Fruit fly (Drosophila melanogaster): Measurements from ENCODE around the gene to.

to gene

dm6 chr3R:25258628-25259240 is 18.8 kb downstream of the to start, which contains the start of gene CG11857 (continued):
- TF ChIP-seq CG11456 (GFP tag; IDR thresholded peaks at IDR 0.05): peak; percentile 99
- TF ChIP-seq CkIIα-i1 (GFP tag; IDR thresholded peaks at IDR 0.05): peak; percentile 90
- peak; percentile 98 for TF ChIP-seq CG7928 (GFP tag; optimal IDR thresholded peaks at IDR 0.05)
- peak; percentile 99 for TF ChIP-seq CG30403 (GFP tag; optimal IDR thresholded peaks at IDR 0.05)
- peak; percentile 99 for TF ChIP-seq CG11093 (GFP tag; IDR thresholded peaks at IDR 0.05)
- TF ChIP-seq CG10321 (GFP tag; IDR thresholded peaks at IDR 0.05): peak; percentile 83
- peak; percentile 98 for TF ChIP-seq CG2712 (tag; optimal IDR thresholded peaks at IDR 0.05)
- peak; percentile 100 for TF ChIP-seq Med (GFP tag)
- TF ChIP-seq CG2678 (tag; optimal IDR thresholded peaks at IDR 0.05): peak; percentile 98
- peak; percentile 89 for TF ChIP-seq exex (tag; optimal IDR thresholded peaks at IDR 0.05)
- TF ChIP-seq Dll (GFP tag; IDR thresholded peaks at IDR 0.05; ENCODE audit: partially characterized antibody): peak; percentile 100
- peak; percentile 94 for TF ChIP-seq emc (GFP tag; optimal IDR thresholded peaks at IDR 0.05)
- peak; percentile 97 for TF ChIP-seq CHES-1-like (GFP tag; optimal IDR thresholded peaks at IDR 0.05)
- peak; percentile 98 for TF ChIP-seq B-H1 (GFP tag; IDR thresholded peaks at IDR 0.05)
- peak; percentile 97 for TF ChIP-seq CG34376 (GFP tag; optimal IDR thresholded peaks at IDR 0.05)
- TF ChIP-seq HLH54F (GFP tag; optimal IDR thresholded peaks at IDR 0.05): peak; percentile 98
- peak; percentile 99 for TF ChIP-seq zfh2 (GFP tag; optimal IDR thresholded peaks at IDR 0.05)
- TF ChIP-seq CG6765 (GFP tag; optimal IDR thresholded peaks at IDR 0.05): peak; percentile 87
- peak; percentile 97 for TF ChIP-seq CG18599 (GFP tag; optimal IDR thresholded peaks at IDR 0.05)
- TF ChIP-seq CG3995 (GFP tag; optimal IDR thresholded peaks at IDR 0.05): peak; percentile 82
- peak; percentile 90 for TF ChIP-seq CG17912 (GFP tag; optimal IDR thresholded peaks at IDR 0.05)
- peak; percentile 98 for TF ChIP-seq CG1233 (GFP tag; optimal IDR thresholded peaks at IDR 0.05)
- peak; percentile 99 for TF ChIP-seq tin (GFP tag; optimal IDR thresholded peaks at IDR 0.05)
- TF ChIP-seq fd64A (GFP tag; optimal IDR thresholded peaks at IDR 0.05): peak; percentile 78
- TF ChIP-seq CG10431 (GFP tag; optimal IDR thresholded peaks at IDR 0.05): peak; percentile 82
- peak; percentile 93 for TF ChIP-seq Sox100B (GFP tag; optimal IDR thresholded peaks at IDR 0.05)
- peak; percentile 89 for TF ChIP-seq Myb (GFP tag; optimal IDR thresholded peaks at IDR 0.05)
- TF ChIP-seq slbo (GFP tag; IDR thresholded peaks at IDR 0.05): peak; percentile 100
- peak; percentile 80 for TF ChIP-seq CG15073 (GFP tag; optimal IDR thresholded peaks at IDR 0.05)
- peak; percentile 100 for TF ChIP-seq sna (GFP tag; IDR thresholded peaks at IDR 0.05; ENCODE audit: partially characterized antibody)
- TF ChIP-seq zen (tag; optimal IDR thresholded peaks at IDR 0.05): peak; percentile 99
- TF ChIP-seq nerfin-1 (tag; optimal IDR thresholded peaks at IDR 0.05): peak; percentile 95
- peak; percentile 98 for TF ChIP-seq ro (GFP tag; IDR thresholded peaks at IDR 0.05)
- peak; percentile 98 for TF ChIP-seq slou (GFP tag; optimal IDR thresholded peaks at IDR 0.05)
- peak; percentile 99 for TF ChIP-seq Hr3 (GFP tag; optimal IDR thresholded peaks at IDR 0.05)
- peak; percentile 90 for TF ChIP-seq NC2α (GFP tag; optimal IDR thresholded peaks at IDR 0.05)
- peak; percentile 92 for TF ChIP-seq pb (GFP tag; optimal IDR thresholded peaks at IDR 0.05)
- peak; percentile 97 for TF ChIP-seq gsb (GFP tag; IDR thresholded peaks at IDR 0.05)
- peak; percentile 99 for TF ChIP-seq CG32772 (GFP tag; IDR thresholded peaks at IDR 0.05)
- no peak for TF ChIP-seq cg (GFP tag; optimal IDR thresholded peaks at IDR 0.05)
- TF ChIP-seq CG13123 (GFP tag; optimal IDR thresholded peaks at IDR 0.05): peak; percentile 97
- peak; percentile 98 for TF ChIP-seq Atf3 (GFP tag; optimal IDR thresholded peaks at IDR 0.05)
- TF ChIP-seq Lhr (GFP tag; optimal IDR thresholded peaks at IDR 0.05): peak; percentile 92
- TF ChIP-seq CG32767 (GFP tag; IDR thresholded peaks at IDR 0.05): peak; percentile 97
- peak; percentile 98 for TF ChIP-seq lab (GFP tag; optimal IDR thresholded peaks at IDR 0.05)
- peak; percentile 99 for TF ChIP-seq CoRest (tag; optimal IDR thresholded peaks at IDR 0.05)
- peak; percentile 96 for TF ChIP-seq CG3281 (GFP tag; optimal IDR thresholded peaks at IDR 0.05)
- peak; percentile 99 for TF ChIP-seq ttk (GFP tag; IDR thresholded peaks at IDR 0.05)
- TF ChIP-seq scrt (GFP tag; optimal IDR thresholded peaks at IDR 0.05): peak; percentile 87
- peak; percentile 96 for TF ChIP-seq CrebB (tag; optimal IDR thresholded peaks at IDR 0.05)

Data from whole organism, embryonic.